Worm (Caenorhabditis elegans): ENCODE measurements around the gene cyp-13A1.

The cyp-13A1 gene

DNA sequence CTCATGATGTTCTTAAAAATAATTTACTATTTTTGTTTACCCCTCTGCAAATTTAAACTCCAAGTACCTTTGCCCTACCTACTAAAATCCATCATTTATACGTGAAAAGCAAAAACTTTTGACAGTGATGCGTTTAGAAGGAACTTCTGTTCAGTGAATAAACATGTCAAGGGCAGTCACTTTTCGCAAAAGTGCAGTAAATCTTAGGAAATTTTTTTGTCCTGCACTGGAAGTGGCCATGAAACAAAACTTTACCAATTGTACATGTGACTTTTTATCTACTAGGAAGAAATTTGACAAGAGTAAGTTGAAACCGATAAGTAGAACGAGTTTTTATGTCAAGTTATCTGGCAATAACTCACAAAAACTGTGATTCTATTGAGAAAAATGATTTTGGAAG lies 4.4 kb upstream of the cyp-13A1 start:
- no peak for TF ChIP-seq nhr-11 (tag; optimal IDR thresholded peaks at IDR 0.05)
- no peak for TF ChIP-seq ZK546.5 (tag; optimal IDR thresholded peaks at IDR 0.05)
- peak; percentile 81 for TF ChIP-seq nhr-23 (tag; optimal IDR thresholded peaks at IDR 0.05)
- peak; percentile 57 for TF ChIP-seq nhr-25 (tag; optimal IDR thresholded peaks at IDR 0.05)
- TF ChIP-seq elt-1 (tag; optimal IDR thresholded peaks at IDR 0.05), result peak; percentile 8
- no peak for TF ChIP-seq ceh-28 (tag; optimal IDR thresholded peaks at IDR 0.05)

DNA sequence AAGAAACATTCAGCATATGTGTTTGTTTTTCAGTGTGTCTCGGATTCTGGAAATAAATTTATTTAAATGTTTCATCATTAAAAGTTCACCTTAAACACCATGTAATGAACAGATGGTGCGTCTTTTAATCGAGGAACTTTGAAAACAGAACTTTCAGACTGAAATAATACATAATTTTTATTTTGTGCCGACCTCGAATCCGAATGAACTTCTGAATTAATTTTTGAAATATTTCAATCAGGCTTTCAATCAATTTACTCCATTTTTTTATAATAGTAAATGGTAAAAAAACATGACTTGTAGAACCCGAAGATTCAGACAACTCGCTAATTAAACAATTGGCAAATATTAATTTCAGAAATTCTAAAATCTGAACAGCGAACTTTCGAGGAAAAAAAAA lies 540 bp upstream of the cyp-13A1 start, which contains the start of gene T10B9.14:
TSS of gene T10B9.14 (minus strand) at position 101 of the 400 bp plus-strand sequence.
- no peak for TF ChIP-seq nhr-11 (tag; optimal IDR thresholded peaks at IDR 0.05)
- TF ChIP-seq eor-1 (tag; optimal IDR thresholded peaks at IDR 0.05), result no peak
- no peak for TF ChIP-seq ztf-4 (tag; optimal IDR thresholded peaks at IDR 0.05)
- no peak for TF ChIP-seq fos-1 (tag; optimal IDR thresholded peaks at IDR 0.05)
- no peak for TF ChIP-seq nhr-43 (tag; optimal IDR thresholded peaks at IDR 0.05; ENCODE audit: poor library complexity, severe bottlenecking)
- no peak for TF ChIP-seq jun-1 (tag; optimal IDR thresholded peaks at IDR 0.05)
- TF ChIP-seq elt-1 (tag; optimal IDR thresholded peaks at IDR 0.05), result no peak
- TF ChIP-seq nfya-1 (tag; optimal IDR thresholded peaks at IDR 0.05; ENCODE audit: insufficient read depth), result no peak
- no peak for TF ChIP-seq sea-2 (GFP tag; optimal IDR thresholded peaks at IDR 0.05)
- no peak for TF ChIP-seq lin-15B (tag; optimal IDR thresholded peaks at IDR 0.05)
- TF ChIP-seq elt-2 (tag; optimal IDR thresholded peaks at IDR 0.05), result no peak

DNA sequence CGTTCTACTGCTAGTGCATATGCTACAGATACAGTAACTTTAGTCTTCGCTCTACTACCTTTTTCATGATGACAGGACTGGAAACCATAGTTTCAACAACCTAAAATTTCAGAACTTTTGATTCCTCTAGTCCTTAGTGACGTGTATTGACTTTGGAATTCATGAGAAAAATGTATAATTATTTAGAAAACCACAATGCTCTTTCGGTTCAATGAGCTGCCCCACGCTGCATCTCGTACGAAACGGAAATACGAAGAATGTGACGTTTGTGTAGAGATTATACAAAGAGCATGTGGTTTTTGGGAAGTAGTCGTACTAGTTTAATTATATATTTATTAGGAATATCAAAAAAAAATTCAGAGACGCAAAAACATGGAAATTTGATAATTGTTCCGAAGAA lies 3.3 kb downstream of the cyp-13A1 start:
- TF ChIP-seq nhr-11 (tag; optimal IDR thresholded peaks at IDR 0.05) (peak; percentile 75), ztf-4 (tag; optimal IDR thresholded peaks at IDR 0.05) (no peak)

DNA sequence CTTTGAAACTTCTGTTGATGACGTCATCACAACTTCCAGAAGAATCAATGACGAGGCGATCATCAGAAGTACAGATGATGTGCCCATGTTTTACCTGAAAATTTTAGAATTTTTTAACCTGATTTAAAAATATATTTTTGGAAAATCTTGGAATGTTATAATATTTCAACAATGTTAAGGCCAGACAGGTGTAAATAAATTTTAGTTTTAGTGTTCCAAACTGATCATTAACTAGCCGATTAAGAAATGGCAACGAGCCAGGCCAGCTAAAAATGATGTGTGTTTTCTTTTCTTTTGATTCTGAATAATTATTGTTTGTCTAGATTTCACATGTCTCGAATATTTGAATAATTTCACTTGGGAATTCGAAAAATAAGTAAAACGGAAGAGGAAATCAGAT lies 6.0 kb downstream of the cyp-13A1 start, which contains the start of gene T10B9.9:
TSS of gene T10B9.9 (minus strand) at position 101 of the 400 bp plus-strand sequence.
- TF ChIP-seq ama-1 (optimal IDR thresholded peaks at IDR 0.05), result no peak
- TF ChIP-seq nhr-12 (tag; optimal IDR thresholded peaks at IDR 0.05), result no peak
- TF ChIP-seq egl-5 (tag; optimal IDR thresholded peaks at IDR 0.05), result no peak
- no peak for TF ChIP-seq ceh-28 (tag; optimal IDR thresholded peaks at IDR 0.05)
- TF ChIP-seq pqm-1 (tag; optimal IDR thresholded peaks at IDR 0.05), result no peak
- no peak for TF ChIP-seq tbx-2 (tag; optimal IDR thresholded peaks at IDR 0.05)
- TF ChIP-seq jun-1 (tag; optimal IDR thresholded peaks at IDR 0.05), result no peak
- TF ChIP-seq R02D3.7 (tag; optimal IDR thresholded peaks at IDR 0.05), result no peak
- TF ChIP-seq ZK546.5 (tag; optimal IDR thresholded peaks at IDR 0.05), result no peak
- no peak for TF ChIP-seq ceh-82 (tag; optimal IDR thresholded peaks at IDR 0.05)
- no peak for TF ChIP-seq lin-15B (tag; optimal IDR thresholded peaks at IDR 0.05)
- TF ChIP-seq nhr-237 (tag; optimal IDR thresholded peaks at IDR 0.05), result no peak
- no peak for TF ChIP-seq sea-2 (GFP tag; optimal IDR thresholded peaks at IDR 0.05)

DNA sequence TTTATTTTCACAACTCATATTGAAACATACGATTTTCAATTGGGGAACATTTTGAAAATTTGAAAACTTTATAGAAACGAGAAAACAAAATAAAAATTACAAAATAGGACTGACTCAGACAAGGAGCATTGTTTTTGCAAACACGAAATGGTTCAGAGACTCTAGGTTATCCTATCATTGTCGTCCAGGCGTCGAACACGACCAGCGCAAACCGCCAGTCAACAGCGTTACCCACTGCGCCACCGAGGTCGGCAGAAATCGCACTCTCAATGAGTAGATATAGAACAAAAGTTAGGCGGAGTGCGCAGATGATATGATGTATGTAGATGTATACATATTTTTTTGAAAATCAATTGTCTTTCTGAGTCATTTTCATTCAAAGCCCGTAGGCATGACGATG lies 7.1 kb downstream of the cyp-13A1 start:
- TF ChIP-seq nhr-77 (tag; optimal IDR thresholded peaks at IDR 0.05), result no peak
- peak; percentile 78 for TF ChIP-seq nhr-23 (tag; optimal IDR thresholded peaks at IDR 0.05)
- peak; percentile 57 for TF ChIP-seq nhr-25 (tag; optimal IDR thresholded peaks at IDR 0.05)
- peak; percentile 1 for TF ChIP-seq lin-15B (tag; optimal IDR thresholded peaks at IDR 0.05)
- TF ChIP-seq unc-39 (tag; optimal IDR thresholded peaks at IDR 0.05), result no peak
- peak; percentile 79 for TF ChIP-seq nhr-43 (tag; optimal IDR thresholded peaks at IDR 0.05; ENCODE audit: poor library complexity, severe bottlenecking)
- peak; percentile 40 for TF ChIP-seq tbx-2 (tag; optimal IDR thresholded peaks at IDR 0.05)
- TF ChIP-seq egl-5 (tag; optimal IDR thresholded peaks at IDR 0.05), result no peak
- peak; percentile 77 for TF ChIP-seq lsy-12 (tag; optimal IDR thresholded peaks at IDR 0.05)
- TF ChIP-seq ztf-4 (tag; optimal IDR thresholded peaks at IDR 0.05), result peak; percentile 42
- TF ChIP-seq snpc-4 (tag; optimal IDR thresholded peaks at IDR 0.05), result peak; percentile 27
- TF ChIP-seq skn-1 (tag; optimal IDR thresholded peaks at IDR 0.05), result peak; percentile 22
- no peak for TF ChIP-seq fkh-10 (GFP tag; optimal IDR thresholded peaks at IDR 0.05)
- TF ChIP-seq mml-1 (tag; optimal IDR thresholded peaks at IDR 0.05), result no peak
- no peak for TF ChIP-seq nhr-67 (tag; optimal IDR thresholded peaks at IDR 0.05)
- peak; percentile 39 for TF ChIP-seq lin-39 (tag; optimal IDR thresholded peaks at IDR 0.05)
- peak; percentile 43 for TF ChIP-seq pha-4 (tag; optimal IDR thresholded peaks at IDR 0.05)
- TF ChIP-seq nfya-1 (tag; optimal IDR thresholded peaks at IDR 0.05; ENCODE audit: insufficient read depth), result peak; percentile 60
- peak; percentile 46 for TF ChIP-seq elt-2 (tag; optimal IDR thresholded peaks at IDR 0.05)
- TF ChIP-seq hmg-11 (tag; optimal IDR thresholded peaks at IDR 0.05), result peak; percentile 77

Measured in whole organism, L3 larva.